Worm (Caenorhabditis elegans) whole organism, young adult: ENCODE results near the gene acl-12.

ENCODE experiments used
- B0035.1 ChIP-seq: sonication (generic microtip); optimal IDR thresholded peaks from 2 replicates; lab custom pipeline; 2016; ENCODE audit warnings: missing genetic modification characterization, mild to moderate bottlenecking, missing compliant biosample characterization, missing genotype, missing genetic modification reagents
- F33H1.4 ChIP-seq: fragments of 200-800 bp; sonication (Bioruptor generic); IDR thresholded peaks from 2 replicates; pipeline ENCODE4 v1.3.6; 2022; ENCODE audit warnings: missing genetic modification reagents, missing genetic modification characterization, missing compliant biosample characterization
- F52B5.7 ChIP-seq: sonication (generic microtip); optimal IDR thresholded peaks from 2 replicates; lab custom pipeline; 2016; ENCODE audit warnings: mild to moderate bottlenecking, missing genetic modification characterization, missing compliant biosample characterization
- F57A8.1 ChIP-seq: fragments of 200-800 bp; sonication (Bioruptor generic); optimal IDR thresholded peaks from 2 replicates; lab custom pipeline; 2018; ENCODE audit warnings: mild to moderate bottlenecking, missing genetic modification characterization, moderate library complexity, missing compliant biosample characterization
- F57C9.4 ChIP-seq: sonication (generic microtip); optimal IDR thresholded peaks from 2 replicates; lab custom pipeline; 2017; ENCODE audit warnings: mild to moderate bottlenecking, missing genetic modification characterization, missing compliant biosample characterization
- T07F8.4 ChIP-seq: sonication (generic microtip); optimal IDR thresholded peaks from 2 replicates; lab custom pipeline; 2016; ENCODE audit warnings: mild to moderate bottlenecking, missing genetic modification characterization, moderate library complexity, missing compliant biosample characterization
- Y53G8AR.9 ChIP-seq: fragments of 200-800 bp; sonication (Bioruptor generic); conservative IDR thresholded peaks from 2 replicates; pipeline ENCODE4 v1.3.6; 2022; ENCODE audit warnings: missing genetic modification reagents, missing genetic modification characterization, missing compliant biosample characterization
- Y79H2A.3 ChIP-seq: fragments of 200-800 bp; sonication (Bioruptor generic); conservative IDR thresholded peaks from 2 replicates; pipeline ENCODE4 v1.3.6; 2022; ENCODE audit warnings: missing genetic modification reagents, missing genetic modification characterization, missing compliant biosample characterization
- aptf-3 ChIP-seq: fragments of 200-800 bp; sonication (Bioruptor generic); IDR thresholded peaks from 2 replicates; pipeline ENCODE4 v1.3.6; 2022; ENCODE audit warnings: missing genetic modification characterization, missing compliant biosample characterization
- atf-7 ChIP-seq: sonication (generic microtip); optimal IDR thresholded peaks from 2 replicates; lab custom pipeline; 2017; ENCODE audit warnings: mild to moderate bottlenecking, missing genetic modification characterization, missing compliant biosample characterization
- attf-3 ChIP-seq: fragments of 200-800 bp; sonication (Bioruptor generic); conservative IDR thresholded peaks from 2 replicates; pipeline ENCODE4 v1.3.6; 2022; ENCODE audit warnings: missing genetic modification reagents, missing genetic modification characterization, missing compliant biosample characterization
- cebp-2 ChIP-seq: fragments of 200-800 bp; sonication (Bioruptor generic); IDR thresholded peaks from 2 replicates; pipeline ENCODE4 v1.3.6; 2022; ENCODE audit warnings: missing genetic modification characterization, missing compliant biosample characterization
- ceh-100 ChIP-seq: fragments of 200-800 bp; sonication (Bioruptor generic); IDR thresholded peaks from 2 replicates; pipeline ENCODE4 v1.3.6; 2022; ENCODE audit warnings: missing genetic modification reagents, missing genetic modification characterization, missing compliant biosample characterization
- ceh-58 ChIP-seq: fragments of 200-800 bp; sonication (Bioruptor generic); IDR thresholded peaks from 2 replicates; pipeline ENCODE4 v1.3.6; 2022; ENCODE audit warnings: missing genetic modification characterization, missing compliant biosample characterization
- ceh-91 ChIP-seq: fragments of 200-800 bp; sonication (Bioruptor generic); IDR thresholded peaks from 2 replicates; pipeline ENCODE4 v1.3.6; 2022; ENCODE audit warnings: missing genetic modification reagents, missing genetic modification characterization, missing compliant biosample characterization
- chd-7 ChIP-seq: sonication (generic microtip); optimal IDR thresholded peaks from 2 replicates; lab custom pipeline; 2016; ENCODE audit warnings: mild to moderate bottlenecking, missing genetic modification characterization, moderate library complexity, missing compliant biosample characterization
- die-1 ChIP-seq: sonication (generic microtip); optimal IDR thresholded peaks from 2 replicates; lab custom pipeline; 2016; ENCODE audit warnings: missing genotype, mild to moderate bottlenecking, missing genetic modification characterization, missing compliant biosample characterization
- ets-4 ChIP-seq: fragments of 200-800 bp; sonication (Bioruptor generic); optimal IDR thresholded peaks from 2 replicates; lab custom pipeline; 2018; ENCODE audit warnings: mild to moderate bottlenecking, missing genetic modification characterization, missing compliant biosample characterization
- gei-17 ChIP-seq: fragments of 200-800 bp; sonication (Bioruptor generic); optimal IDR thresholded peaks from 2 replicates; lab custom pipeline; 2018; ENCODE audit warnings: mild to moderate bottlenecking, missing genetic modification characterization, missing compliant biosample characterization
- hmg-20 ChIP-seq: fragments of 200-800 bp; sonication (Bioruptor generic); IDR thresholded peaks from 2 replicates; pipeline ENCODE4 v1.3.6; 2022; ENCODE audit warnings: missing genetic modification reagents, missing genetic modification characterization, missing compliant biosample characterization
- let-607 ChIP-seq, 2 experiments: fragments of 200-800 bp in 1 of 2; sonication (Bioruptor generic) in 1 of 2; sonication (generic microtip) in 1 of 2; optimal IDR thresholded peaks; 2 replicates each; lab custom pipeline; 2016 to 2018; ENCODE audit warnings: mild to moderate bottlenecking in 2 of 2, missing compliant biosample characterization in 2 of 2, missing genetic modification characterization in 2 of 2, moderate library complexity in 2 of 2, missing genotype in 1 of 2
- lin-26 ChIP-seq: fragments of 200-800 bp; sonication (Bioruptor generic); IDR thresholded peaks from 2 replicates; pipeline ENCODE4 v1.3.6; 2022; ENCODE audit warnings: missing genetic modification reagents, missing genetic modification characterization, missing compliant biosample characterization
- lin-35 ChIP-seq, 3 experiments: fragments of 150-350 bp in 2 of 3; sonication (generic microtip) in 1 of 3; optimal IDR thresholded peaks; 2 replicates each; lab custom pipeline; 2014 to 2018; ENCODE audit warnings: missing biosample characterization in 3 of 3, missing genetic modification characterization in 3 of 3, missing genetic modification reagents in 3 of 3
- lir-1 ChIP-seq: fragments of 200-800 bp; sonication (Bioruptor generic); conservative IDR thresholded peaks from 2 replicates; pipeline ENCODE4 v1.3.6; 2022; ENCODE audit warnings: missing genetic modification reagents, missing genetic modification characterization, missing compliant biosample characterization
- lsy-27 ChIP-seq: sonication (generic microtip); optimal IDR thresholded peaks from 2 replicates; lab custom pipeline; 2017; ENCODE audit warnings: missing genetic modification characterization, mild to moderate bottlenecking, missing compliant biosample characterization, antibody characterized with exemption, missing genotype, borderline replicate concordance; ENCODE audit not compliant: insufficient read depth
- madf-3 ChIP-seq: fragments of 200-800 bp; sonication (Bioruptor generic); IDR thresholded peaks from 2 replicates; pipeline ENCODE4 v1.3.6; 2022; ENCODE audit warnings: missing genetic modification reagents, missing genetic modification characterization, missing compliant biosample characterization
- madf-8 ChIP-seq: fragments of 200-800 bp; sonication (Bioruptor generic); conservative IDR thresholded peaks from 2 replicates; pipeline ENCODE4 v1.3.6; 2022; ENCODE audit warnings: missing genetic modification reagents, missing genetic modification characterization, missing compliant biosample characterization
- mel-28 ChIP-seq: sonication (generic microtip); optimal IDR thresholded peaks from 2 replicates; lab custom pipeline; 2016; ENCODE audit warnings: borderline replicate concordance, mild to moderate bottlenecking, missing genetic modification characterization, missing compliant biosample characterization
- nhr-179 ChIP-seq: sonication (generic microtip); optimal IDR thresholded peaks from 2 replicates; lab custom pipeline; 2016; ENCODE audit warnings: mild to moderate bottlenecking, missing genetic modification characterization, missing compliant biosample characterization
- pbrm-1 ChIP-seq: fragments of 200-800 bp; sonication (Bioruptor generic); IDR thresholded peaks from 2 replicates; pipeline ENCODE4 v1.3.6; 2022; ENCODE audit warnings: missing genetic modification reagents, missing genetic modification characterization, missing compliant biosample characterization
- rec-8 ChIP-seq, 2 experiments: sonication (generic microtip); optimal IDR thresholded peaks; 2 replicates each; lab custom pipeline; 2016; ENCODE audit warnings: mild to moderate bottlenecking in 2 of 2, missing genetic modification characterization in 2 of 2, missing genetic modification reagents in 2 of 2, missing genotype in 2 of 2, missing biosample characterization in 1 of 2, missing compliant biosample characterization in 1 of 2, moderate library complexity in 1 of 2
- rpc-1 ChIP-seq, 2 experiments: fragments of 150-350 bp in 1 of 2; sonication (generic microtip) in 1 of 2; optimal IDR thresholded peaks; 2 replicates each; lab custom pipeline; 2014 to 2018; ENCODE audit warnings: missing biosample characterization in 1 of 2, missing genetic modification characterization in 1 of 2, missing genetic modification reagents in 1 of 2, missing genotype in 1 of 2
- snpc-1.1 ChIP-seq: sonication (generic microtip); optimal IDR thresholded peaks from 2 replicates; lab custom pipeline; 2017; ENCODE audit warnings: missing genetic modification characterization, mild to moderate bottlenecking, missing compliant biosample characterization, antibody characterized with exemption, moderate library complexity, missing genotype, missing genetic modification reagents; ENCODE audit not compliant: insufficient read depth
- unc-130 ChIP-seq: sonication (generic microtip); optimal IDR thresholded peaks from 2 replicates; lab custom pipeline; 2016; ENCODE audit warnings: missing genetic modification reagents, missing genetic modification characterization, missing compliant biosample characterization

Gene acl-12

ce11 chrX:7457154-7457674 lies 14.8 kb upstream of the acl-12 start:
- TF ChIP-seq T07F8.4 (tag; lab: Kevin White, UChicago): no peak
- TF ChIP-seq Y79H2A.3 (GFP tag; lab: Robert Waterston, UW): no peak
- TF ChIP-seq die-1 (tag; lab: Kevin White, UChicago): no peak

- TF ChIP-seq ceh-91 (GFP tag; lab: Robert Waterston, UW) (no peak), rec-8 (tag; optimal IDR thresholded peaks at IDR 0.05; lab: Kevin White, UChicago) (no peak), mel-28 (tag; lab: Kevin White, UChicago) (no peak), atf-7 (tag; lab: Kevin White, UChicago) (no peak), rpc-1 (optimal IDR thresholded peaks at IDR 0.05; lab: Kevin White, UChicago) (no peak), rpc-1 (tag; optimal IDR thresholded peaks at IDR 0.05; lab: Kevin White, UChicago) (no peak), nhr-179 (tag; lab: Kevin White, UChicago) (no peak), chd-7 (tag; lab: Kevin White, UChicago) (no peak), ets-4 (GFP tag; lab: Kevin White, UChicago) (no peak), lsy-27 (tag; lab: Kevin White, UChicago) (no peak), pbrm-1 (GFP tag; lab: Robert Waterston, UW) (no peak), lin-35 (GFP tag; optimal IDR thresholded peaks at IDR 0.05; lab: Kevin White, UChicago) (no peak), attf-3 (GFP tag; lab: Robert Waterston, UW) (no peak), let-607 (tag; optimal IDR thresholded peaks at IDR 0.05; lab: Kevin White, UChicago) (no peak), madf-8 (GFP tag; lab: Robert Waterston, UW) (no peak), madf-3 (no peak), Y53G8AR.9 (GFP tag; lab: Robert Waterston, UW) (no peak), aptf-3 (no peak), ceh-58 (GFP tag; lab: Robert Waterston, UW) (no peak), cebp-2 (GFP tag; lab: Robert Waterston, UW) (no peak), unc-130 (GFP tag; lab: Kevin White, UChicago) (no peak)
Observed at ce11 chrX:7455960-7456359, 13.6 kb upstream of the acl-12 start.

DNA sequence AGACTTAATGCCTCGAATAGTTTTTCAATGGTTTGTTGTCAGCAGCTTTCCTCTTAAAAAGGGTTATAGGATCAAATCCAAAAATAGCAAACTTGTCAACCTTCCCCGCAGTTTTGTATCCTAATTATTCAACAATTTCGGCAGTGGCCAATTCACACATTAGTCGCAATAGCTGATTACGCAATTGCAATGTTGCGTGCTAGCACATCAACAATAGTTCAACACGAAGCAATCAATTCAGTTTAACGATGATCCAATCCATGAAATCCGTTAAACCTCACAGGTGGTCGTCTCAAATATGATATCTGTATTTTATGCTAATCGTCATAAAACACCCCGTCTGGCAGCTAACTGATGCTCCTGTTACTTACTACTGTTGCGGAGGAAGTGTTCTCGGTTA lies 10.2 kb upstream of the acl-12 start:
- TF ChIP-seq unc-130 (GFP tag; lab: Kevin White, UChicago): no peak
- TF ChIP-seq lin-26 (GFP tag; lab: Robert Waterston, UW): no peak
- TF ChIP-seq F33H1.4 (GFP tag; lab: Robert Waterston, UW): no peak
- TF ChIP-seq F57C9.4 (tag; lab: Kevin White, UChicago): no peak
- no peak for TF ChIP-seq lsy-27 (tag; lab: Kevin White, UChicago)
- TF ChIP-seq ceh-100 (GFP tag; lab: Robert Waterston, UW): no peak
- no peak for TF ChIP-seq gei-17
- TF ChIP-seq F52B5.7 (tag; lab: Kevin White, UChicago): no peak
- no peak for TF ChIP-seq hmg-20 (GFP tag; lab: Robert Waterston, UW)
- TF ChIP-seq snpc-1.1 (tag; lab: Kevin White, UChicago): no peak
- no peak for TF ChIP-seq T07F8.4 (tag; lab: Kevin White, UChicago)
- TF ChIP-seq lir-1 (GFP tag; lab: Robert Waterston, UW): no peak
- no peak for TF ChIP-seq F57A8.1
- no peak for TF ChIP-seq ceh-91 (GFP tag; lab: Robert Waterston, UW)
- TF ChIP-seq madf-8 (GFP tag; lab: Robert Waterston, UW): no peak
- TF ChIP-seq B0035.1 (tag; lab: Kevin White, UChicago): no peak
